Worm (Caenorhabditis elegans): ENCODE results near the gene eat-20.

DNA sequence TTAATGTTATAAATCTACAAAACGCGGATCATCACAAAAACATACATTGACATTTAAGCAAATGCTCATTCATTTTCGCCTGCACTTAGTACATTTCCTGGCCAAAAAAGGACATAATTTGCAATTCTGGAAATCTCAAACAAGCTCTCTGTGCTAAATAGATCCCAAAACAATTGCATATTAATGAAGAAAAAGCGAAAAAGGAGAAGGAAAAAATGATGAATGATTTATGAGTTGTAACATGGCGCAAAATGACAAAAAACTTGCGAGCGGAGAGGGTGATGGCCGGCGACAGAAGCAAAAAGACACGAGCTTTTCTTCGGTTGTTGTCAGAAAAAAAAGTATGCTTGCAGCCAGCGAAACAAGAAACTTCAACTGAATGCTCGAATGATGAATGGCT lies 45.1 kb downstream of the eat-20 start:
- TF ChIP-seq ceh-82 (tag; optimal IDR thresholded peaks at IDR 0.05): no peak
- no peak for TF ChIP-seq ceh-28 (tag; optimal IDR thresholded peaks at IDR 0.05)
- no peak for TF ChIP-seq tbx-2 (tag; optimal IDR thresholded peaks at IDR 0.05)
- no peak for TF ChIP-seq ceh-16 (tag; optimal IDR thresholded peaks at IDR 0.05)
- no peak for TF ChIP-seq unc-62 (GFP tag; optimal IDR thresholded peaks at IDR 0.05)
- no peak for TF ChIP-seq nhr-237 (tag; optimal IDR thresholded peaks at IDR 0.05)
- TF ChIP-seq lin-15B (tag; optimal IDR thresholded peaks at IDR 0.05): no peak
- TF ChIP-seq mdl-1 (tag; optimal IDR thresholded peaks at IDR 0.05): no peak
- no peak for TF ChIP-seq ztf-4 (tag; optimal IDR thresholded peaks at IDR 0.05)

All from whole organism, L3 larva.